Fruit fly (Drosophila melanogaster): ENCODE results near the gene CG6052.

dm6 chr3L:17758084-17758211 lies 28.8 kb upstream of the CG6052 start, which contains the start of gene CG32182:
- TF ChIP-seq psq (optimal IDR thresholded peaks at IDR 0.05), result no peak
- no peak for TF ChIP-seq usp (GFP tag; optimal IDR thresholded peaks at IDR 0.05)
- no peak for TF ChIP-seq pan (optimal IDR thresholded peaks at IDR 0.05)
- TF ChIP-seq EcR (GFP tag; optimal IDR thresholded peaks at IDR 0.05), result no peak

Data from whole organism.